Worm (Caenorhabditis elegans): ENCODE measurements around the gene cyn-3.

ce11 chrV:15240215-15240614 is 50.5 kb downstream of the cyn-3 start, which contains the start of gene srw-11:
- no peak for TF ChIP-seq aly-2 (tag; optimal IDR thresholded peaks at IDR 0.05)
- TF ChIP-seq ama-1 (optimal IDR thresholded peaks at IDR 0.05), result no peak
- no peak for TF ChIP-seq lin-39 (tag; optimal IDR thresholded peaks at IDR 0.05)
- TF ChIP-seq snpc-4 (tag; optimal IDR thresholded peaks at IDR 0.05), result no peak
- no peak for TF ChIP-seq egl-27 (tag; optimal IDR thresholded peaks at IDR 0.05)
- TF ChIP-seq unc-39 (tag; optimal IDR thresholded peaks at IDR 0.05), result no peak
- no peak for TF ChIP-seq pqm-1 (tag; optimal IDR thresholded peaks at IDR 0.05)
- no peak for TF ChIP-seq elt-1 (tag; optimal IDR thresholded peaks at IDR 0.05)
- TF ChIP-seq nhr-237 (tag; optimal IDR thresholded peaks at IDR 0.05), result no peak
- no peak for TF ChIP-seq ceh-16 (tag; optimal IDR thresholded peaks at IDR 0.05)
- no peak for TF ChIP-seq ceh-9 (tag; optimal IDR thresholded peaks at IDR 0.05)
- TF ChIP-seq sea-2 (GFP tag; optimal IDR thresholded peaks at IDR 0.05), result no peak
- no peak for TF ChIP-seq nhr-25 (tag; optimal IDR thresholded peaks at IDR 0.05)

All from whole organism, L3 larva.